Fruit fly (Drosophila melanogaster) whole organism, embryonic: ENCODE measurements around the gene CG34242.

Source experiments
- Atf3 ChIP-seq: fragments of 200-800 bp; sonication (Bioruptor generic); optimal IDR thresholded peaks from 3 replicates; lab custom pipeline; 2016; ENCODE audit warnings: missing biosample characterization, missing genetic modification characterization
- CG11696 ChIP-seq: fragments of 200-800 bp; sonication (Bioruptor generic); IDR thresholded peaks from 2 replicates; pipeline ENCODE4 v1.3.6; 2022; ENCODE audit warnings: missing biosample characterization, missing genetic modification characterization
- CG14441 ChIP-seq: fragments of 200-800 bp; sonication (Bioruptor generic); IDR thresholded peaks from 2 replicates; pipeline ENCODE4 v1.3.6; 2022; ENCODE audit warnings: missing biosample characterization, missing genetic modification characterization
- CG14710 ChIP-seq: fragments of 200-800 bp; sonication (Bioruptor generic); optimal IDR thresholded peaks from 3 replicates; lab custom pipeline; 2019; ENCODE audit warnings: missing biosample characterization, mild to moderate bottlenecking, missing genetic modification characterization, moderate library complexity
- CG17328 ChIP-seq: fragments of 200-800 bp; sonication (Bioruptor generic); IDR thresholded peaks from 2 replicates; pipeline ENCODE4 v1.3.6; 2022; ENCODE audit warnings: missing biosample characterization, missing genetic modification characterization
- CG17359 ChIP-seq: fragments of 200-800 bp; sonication (Bioruptor generic); optimal IDR thresholded peaks from 3 replicates; lab custom pipeline; 2018; ENCODE audit warnings: missing biosample characterization, mild to moderate bottlenecking, missing genetic modification characterization, moderate library complexity
- CG17385 ChIP-seq: fragments of 200-800 bp; sonication (Bioruptor generic); optimal IDR thresholded peaks from 3 replicates; lab custom pipeline; 2018; ENCODE audit warnings: missing biosample characterization, mild to moderate bottlenecking, missing genetic modification characterization
- CG2116 ChIP-seq: fragments of 200-800 bp; sonication (Bioruptor generic); optimal IDR thresholded peaks from 3 replicates; lab custom pipeline; 2018; ENCODE audit warnings: missing biosample characterization, mild to moderate bottlenecking, missing genetic modification characterization
- CG2712 ChIP-seq: fragments of 200-800 bp; optimal IDR thresholded peaks from 3 replicates; lab custom pipeline; 2019; ENCODE audit warnings: missing biosample characterization, mild to moderate bottlenecking, missing genetic modification characterization, moderate library complexity
- CG3065 ChIP-seq: fragments of 200-800 bp; sonication (Bioruptor generic); optimal IDR thresholded peaks from 2 replicates; lab custom pipeline; 2016; ENCODE audit warnings: missing biosample characterization, missing genetic modification characterization
- CG32772 ChIP-seq: fragments of 200-800 bp; sonication (Bioruptor generic); IDR thresholded peaks from 2 replicates; pipeline ENCODE4 v1.3.6; 2022; ENCODE audit warnings: missing biosample characterization, missing genetic modification characterization
- CG4360 ChIP-seq: fragments of 200-800 bp; sonication (Bioruptor generic); IDR thresholded peaks from 2 replicates; pipeline ENCODE4 v1.3.6; 2022; ENCODE audit warnings: missing biosample characterization, missing genetic modification characterization
- CG4404 ChIP-seq: fragments of 200-800 bp; sonication (Bioruptor generic); IDR thresholded peaks from 2 replicates; pipeline ENCODE4 v1.3.6; 2022; ENCODE audit warnings: missing biosample characterization, missing genetic modification characterization
- CG6813 ChIP-seq: fragments of 200-800 bp; sonication (Bioruptor generic); optimal IDR thresholded peaks from 2 replicates; lab custom pipeline; 2017; ENCODE audit warnings: missing biosample characterization, missing genetic modification characterization, mild to moderate bottlenecking, moderate library complexity, missing genetic modification reagents
- CG7372 ChIP-seq: fragments of 200-800 bp; sonication (Bioruptor generic); IDR thresholded peaks from 2 replicates; pipeline ENCODE4 v1.3.6; 2022; ENCODE audit warnings: missing biosample characterization, missing genetic modification characterization
- CG8281 ChIP-seq: fragments of 200-800 bp; sonication (Bioruptor generic); optimal IDR thresholded peaks from 2 replicates; lab custom pipeline; 2018; ENCODE audit warnings: missing biosample characterization, mild to moderate bottlenecking, missing genetic modification characterization, moderate library complexity
- CG8765 ChIP-seq: fragments of 200-800 bp; sonication (Bioruptor generic); IDR thresholded peaks from 2 replicates; pipeline ENCODE4 v1.3.6; 2022; ENCODE audit warnings: missing biosample characterization, missing genetic modification characterization
- CG9817 ChIP-seq: fragments of 200-800 bp; sonication (Bioruptor generic); optimal IDR thresholded peaks from 2 replicates; lab custom pipeline; 2018; ENCODE audit warnings: missing biosample characterization, mild to moderate bottlenecking, missing genetic modification characterization, moderate library complexity
- CG9932 ChIP-seq: fragments of 200-800 bp; sonication (Bioruptor generic); IDR thresholded peaks from 2 replicates; pipeline ENCODE4 v1.3.6; 2022; ENCODE audit warnings: missing biosample characterization, missing genetic modification characterization
- Dek ChIP-seq: fragments of 200-800 bp; sonication (Bioruptor generic); optimal IDR thresholded peaks from 3 replicates; lab custom pipeline; 2019; ENCODE audit warnings: missing biosample characterization, mild to moderate bottlenecking, missing genetic modification characterization, moderate library complexity
- Dip2 ChIP-seq: fragments of 200-800 bp; sonication (Bioruptor generic); IDR thresholded peaks from 2 replicates; pipeline ENCODE4 v1.3.6; 2022; ENCODE audit warnings: missing biosample characterization, missing genetic modification characterization
- Ets65A ChIP-seq: fragments of 200-800 bp; sonication (Bioruptor generic); peaks from one replicate; lab custom pipeline; 2016; ENCODE audit warnings: missing biosample characterization, missing genetic modification characterization
- Gsc ChIP-seq: fragments of 200-800 bp; sonication (Bioruptor generic); IDR thresholded peaks from 2 replicates; pipeline ENCODE4 v1.3.6; 2022; ENCODE audit warnings: missing biosample characterization, missing genetic modification characterization
- Hey ChIP-seq: fragments of 200-800 bp; sonication (Bioruptor generic); optimal IDR thresholded peaks from 3 replicates; lab custom pipeline; 2018; ENCODE audit warnings: missing biosample characterization, mild to moderate bottlenecking, missing genetic modification characterization
- Med ChIP-seq: fragments of 200-800 bp; sonication (Bioruptor generic); peaks from one replicate; lab custom pipeline; 2016; ENCODE audit warnings: missing biosample characterization, missing genetic modification characterization, mild to moderate bottlenecking, inconsistent platforms, moderate library complexity
- NfI ChIP-seq: fragments of 200-800 bp; sonication (Bioruptor generic); optimal IDR thresholded peaks from 3 replicates; lab custom pipeline; 2018; ENCODE audit warnings: missing biosample characterization, mild to moderate bottlenecking, missing genetic modification characterization, moderate library complexity
- Optix ChIP-seq: fragments of 200-800 bp; sonication (Bioruptor generic); IDR thresholded peaks from 3 replicates; pipeline ENCODE4 v1.3.6; 2022; ENCODE audit warnings: missing biosample characterization, missing genetic modification characterization
- Ptx1 ChIP-seq: fragments of 200-800 bp; sonication (Bioruptor generic); IDR thresholded peaks from 2 replicates; pipeline ENCODE4 v1.3.6; 2022; ENCODE audit warnings: missing biosample characterization, missing genetic modification characterization
- Ssrp ChIP-seq: fragments of 200-800 bp; sonication (Bioruptor generic); optimal IDR thresholded peaks from 2 replicates; lab custom pipeline; 2018; ENCODE audit warnings: missing biosample characterization, mild to moderate bottlenecking, missing genetic modification characterization, moderate library complexity
- Xrp1 ChIP-seq: fragments of 200-800 bp; sonication (Bioruptor generic); IDR thresholded peaks from 2 replicates; pipeline ENCODE4 v1.3.6; 2022; ENCODE audit warnings: missing biosample characterization, missing genetic modification characterization
- ap ChIP-seq: fragments of 200-800 bp; sonication (Bioruptor generic); IDR thresholded peaks from 2 replicates; pipeline ENCODE4 v1.3.6; 2022; ENCODE audit warnings: missing biosample characterization, missing genetic modification characterization
- ato ChIP-seq: fragments of 200-800 bp; sonication (Bioruptor generic); IDR thresholded peaks from 2 replicates; pipeline ENCODE4 v1.3.6; 2022; ENCODE audit warnings: missing biosample characterization, missing genetic modification characterization; ENCODE audit not compliant: partially characterized antibody
- az2 ChIP-seq: fragments of 200-800 bp; sonication (Bioruptor generic); optimal IDR thresholded peaks from 3 replicates; lab custom pipeline; 2016; ENCODE audit warnings: missing biosample characterization, missing genetic modification characterization
- ci ChIP-seq: fragments of 200-800 bp; sonication (Bioruptor generic); IDR thresholded peaks from 3 replicates; pipeline ENCODE4 v1.3.6; 2022; ENCODE audit warnings: missing biosample characterization, missing genetic modification characterization
- dmrt99B ChIP-seq: fragments of 200-800 bp; sonication (Bioruptor generic); optimal IDR thresholded peaks from 2 replicates; lab custom pipeline; 2018; ENCODE audit warnings: missing biosample characterization, mild to moderate bottlenecking, missing genetic modification characterization, moderate library complexity
- gce ChIP-seq: fragments of 200-800 bp; sonication (Bioruptor generic); IDR thresholded peaks from 3 replicates; pipeline ENCODE4 v1.3.6; 2022; ENCODE audit warnings: missing biosample characterization, missing genetic modification characterization
- hkb ChIP-seq, 2 experiments: fragments of 200-800 bp in 1 of 2; fragments of >200 bp in 1 of 2; sonication (Bioruptor generic) in 1 of 2; IDR thresholded peaks in 1 of 2; optimal IDR thresholded peaks in 1 of 2; 2 replicates each; pipeline versions ENCODE4 v1.3.6 to Lab custom; 2017 to 2022; ENCODE audit warnings: missing biosample characterization in 1 of 2, missing genetic modification characterization in 1 of 2
- lbe ChIP-seq: fragments of 200-800 bp; sonication (Bioruptor generic); optimal IDR thresholded peaks from 2 replicates; lab custom pipeline; 2016; ENCODE audit warnings: missing biosample characterization, mild to moderate bottlenecking, missing genetic modification characterization
- mirr ChIP-seq: fragments of 200-800 bp; sonication (Bioruptor generic); optimal IDR thresholded peaks from 3 replicates; lab custom pipeline; 2018; ENCODE audit warnings: missing biosample characterization, mild to moderate bottlenecking, missing genetic modification characterization
- onecut ChIP-seq: fragments of 200-800 bp; sonication (Bioruptor generic); IDR thresholded peaks from 2 replicates; pipeline ENCODE4 v1.3.6; 2022; ENCODE audit warnings: missing biosample characterization, missing genetic modification characterization
- p53 ChIP-seq: fragments of 200-800 bp; sonication (Bioruptor generic); optimal IDR thresholded peaks from 2 replicates; lab custom pipeline; 2016; ENCODE audit warnings: missing biosample characterization, missing genetic modification characterization
- pan ChIP-seq, 4 experiments: fragments of >200 bp in 3 of 4; fragments of 200-800 bp in 1 of 4; sonication (Bioruptor generic) in 1 of 4; optimal IDR thresholded peaks in 3 of 4; IDR thresholded peaks in 1 of 4; 2 replicates each; pipeline versions ENCODE4 v1.3.6 to Lab custom; 2017 to 2022; ENCODE audit warnings: missing biosample characterization in 2 of 4, missing genetic modification characterization in 2 of 4, mixed read lengths in 1 of 4
- pb ChIP-seq: fragments of 200-800 bp; sonication (Bioruptor generic); optimal IDR thresholded peaks from 3 replicates; lab custom pipeline; 2016; ENCODE audit warnings: missing biosample characterization, missing genetic modification characterization
- phol ChIP-seq: fragments of 200-800 bp; sonication (Bioruptor generic); optimal IDR thresholded peaks from 3 replicates; lab custom pipeline; 2018; ENCODE audit warnings: missing biosample characterization, mild to moderate bottlenecking, missing genetic modification characterization, moderate library complexity
- row ChIP-seq: fragments of 200-800 bp; sonication (Bioruptor generic); IDR thresholded peaks from 3 replicates; pipeline ENCODE4 v1.3.6; 2022; ENCODE audit warnings: missing biosample characterization, missing genetic modification characterization
- sens ChIP-seq: fragments of 200-800 bp; sonication (Bioruptor generic); peaks from one replicate; lab custom pipeline; 2016; ENCODE audit warnings: missing biosample characterization, missing genetic modification characterization
- stwl ChIP-seq: fragments of 200-800 bp; sonication (Bioruptor generic); optimal IDR thresholded peaks from 3 replicates; lab custom pipeline; 2018; ENCODE audit warnings: missing biosample characterization, mild to moderate bottlenecking, missing genetic modification characterization, moderate library complexity
- vfl ChIP-seq: fragments of 200-800 bp; sonication (Bioruptor generic); optimal IDR thresholded peaks from 2 replicates; lab custom pipeline; 2016; ENCODE audit warnings: missing biosample characterization, missing genetic modification characterization
- z ChIP-seq: fragments of 200-800 bp; sonication (Bioruptor generic); IDR thresholded peaks from 3 replicates; pipeline ENCODE4 v1.3.6; 2022; ENCODE audit warnings: missing biosample characterization, missing genetic modification characterization

The CG34242 gene

DNA sequence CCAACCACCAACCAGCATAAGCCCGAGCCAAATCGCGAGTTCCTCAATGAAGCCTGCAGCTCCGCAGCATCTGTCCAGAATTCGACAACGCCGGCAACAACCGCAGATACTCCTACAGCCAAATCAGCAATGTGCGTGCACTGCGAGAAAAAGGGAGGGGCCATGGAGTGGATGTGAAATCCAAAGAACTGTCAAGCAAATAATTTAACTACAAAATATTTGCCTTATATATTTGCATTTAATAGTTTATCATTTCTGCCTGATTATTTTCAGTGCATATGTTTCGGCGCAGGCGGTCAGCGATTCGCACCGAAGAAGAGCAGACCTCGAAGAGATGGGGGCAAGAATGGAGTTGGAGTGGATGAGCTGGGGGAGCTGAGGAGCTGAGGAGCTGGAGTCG is 17.9 kb downstream of the CG34242 start (continued):
- peak; percentile 50; the same call in 1 of the 2 replicates for TF ChIP-seq CG17328 (GFP tag; lab: Robert Waterston, UW)
- TF ChIP-seq pan (optimal IDR thresholded peaks at IDR 0.05; lab: Kevin White, UChicago): no peak
- peak in 1 of 2 experiments; percentile 47 for TF ChIP-seq pan (GFP tag; optimal IDR thresholded peaks at IDR 0.05 in 1 of 2, IDR thresholded peaks at IDR 0.05 in 1 of 2)
- TF ChIP-seq ci (GFP tag; lab: Robert Waterston, UW): peak; percentile 67; the same call in 1 of the 3 replicates
- TF ChIP-seq Xrp1 (GFP tag; lab: Robert Waterston, UW): peak; percentile 42; the same call in 1 of the 2 replicates
- no peak for TF ChIP-seq CG17385 (GFP tag; lab: Kevin White, UChicago)
- peak; percentile 36; the same call in 1 of the 3 replicates for TF ChIP-seq Optix
- TF ChIP-seq lbe (GFP tag; lab: Kevin White, UChicago): peak; percentile 49
- peak; percentile 32 for TF ChIP-seq sens
- 0 out of 2 replicates have a peak, but pooled peaks have one; percentile 20 for TF ChIP-seq CG11696 (GFP tag; lab: Robert Waterston, UW)
- peak; percentile 73 for TF ChIP-seq Med
- TF ChIP-seq CG7372 (GFP tag; lab: Robert Waterston, UW): peak; percentile 8; the same call in 1 of the 2 replicates
- no peak for TF ChIP-seq hkb (optimal IDR thresholded peaks at IDR 0.05; lab: Kevin White, UChicago)
- TF ChIP-seq hkb (GFP tag; IDR thresholded peaks at IDR 0.05; lab: Robert Waterston, UW): peak; percentile 9; the same call in 1 of the 2 replicates
- TF ChIP-seq CG8765 (GFP tag; lab: Robert Waterston, UW): peak; percentile 45; the same call in 1 of the 2 replicates
- TF ChIP-seq ap (GFP tag; lab: Robert Waterston, UW): 0 out of 2 replicates have a peak, but pooled peaks have one; percentile 11
- peak; percentile 48; the same call in 1 of the 2 replicates for TF ChIP-seq CG14441
- peak; percentile 24; the same call in 1 of the 2 replicates for TF ChIP-seq Ptx1 (GFP tag; lab: Robert Waterston, UW)
- no peak for TF ChIP-seq onecut (GFP tag; lab: Robert Waterston, UW)
- peak; percentile 42; the same call in 1 of the 2 replicates for TF ChIP-seq CG32772 (GFP tag; lab: Robert Waterston, UW)
- 0 out of 3 replicates have a peak, but pooled peaks have one; percentile 4 for TF ChIP-seq z (GFP tag; lab: Robert Waterston, UW)
- 0 out of 2 replicates have a peak, but pooled peaks have one; percentile 36 for TF ChIP-seq CG4404 (GFP tag; lab: Robert Waterston, UW)
- TF ChIP-seq row (GFP tag; lab: Robert Waterston, UW): no peak
- TF ChIP-seq Ets65A (GFP tag; lab: Kevin White, UChicago): peak; percentile 53
- no peak for TF ChIP-seq stwl (tag; lab: Kevin White, UChicago)

DNA sequence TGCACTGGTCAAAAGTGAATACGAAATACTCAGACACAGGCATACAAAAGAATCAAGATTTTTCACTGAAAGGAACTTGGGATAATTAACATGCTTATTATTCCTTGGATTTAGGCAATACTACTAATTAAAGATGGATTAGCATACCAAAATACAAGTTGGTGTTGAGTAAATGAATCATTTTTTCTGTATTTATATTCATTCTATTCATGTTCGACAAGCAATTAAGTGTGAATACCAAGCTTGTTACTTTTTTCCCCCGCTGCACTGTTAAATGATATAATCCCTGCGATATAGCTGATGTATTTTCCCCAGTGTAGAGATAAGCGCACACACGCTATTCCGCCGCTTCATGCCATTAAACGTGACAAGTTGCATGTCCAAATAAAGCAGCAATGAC is 23.9 kb downstream of the CG34242 start:
- TF ChIP-seq gce (GFP tag; lab: Robert Waterston, UW) (no peak), phol (tag; lab: Kevin White, UChicago) (peak; percentile 15), CG4360 (GFP tag; lab: Robert Waterston, UW) (no peak), Gsc (GFP tag; lab: Robert Waterston, UW) (no peak), CG14710 (tag; lab: Kevin White, UChicago) (peak; percentile 1), sens (peak; percentile 41), ato (GFP tag; lab: Robert Waterston, UW) (no peak), pb (GFP tag; lab: Kevin White, UChicago) (no peak), dmrt99B (tag; lab: Kevin White, UChicago) (no peak), CG9817 (tag; lab: Kevin White, UChicago) (no peak), Ssrp (tag; lab: Kevin White, UChicago) (no peak), CG6813 (GFP tag; lab: Kevin White, UChicago) (no peak)

DNA sequence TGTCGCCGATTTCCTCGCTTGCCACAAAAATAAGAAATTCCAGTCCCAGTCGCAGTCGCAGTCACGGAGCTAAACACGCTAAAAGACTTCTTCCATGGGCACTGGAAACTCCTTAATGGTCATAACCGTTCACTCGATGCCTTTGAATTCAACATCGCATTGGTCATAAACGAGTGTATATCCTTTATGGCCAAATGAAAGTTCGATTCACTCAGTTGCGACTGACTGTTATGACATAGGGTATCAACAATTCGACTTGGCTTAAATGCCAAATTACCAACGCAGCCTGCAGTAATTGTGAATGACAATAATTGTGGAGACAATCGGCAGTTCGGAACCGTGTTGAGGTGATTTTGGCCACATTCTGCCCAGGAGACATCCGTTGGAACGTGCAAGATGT is 25.5 kb downstream of the CG34242 start:
- TF ChIP-seq mirr (GFP tag; lab: Kevin White, UChicago): no peak
- TF ChIP-seq Dip2: no peak
- no peak for TF ChIP-seq CG2116 (GFP tag; lab: Kevin White, UChicago)
- TF ChIP-seq CG3065 (GFP tag; lab: Kevin White, UChicago): no peak
- no peak for TF ChIP-seq NfI (GFP tag; lab: Kevin White, UChicago)
- no peak for TF ChIP-seq CG9932 (GFP tag; lab: Robert Waterston, UW)
- TF ChIP-seq Dek (tag; lab: Kevin White, UChicago): no peak
- no peak for TF ChIP-seq vfl
- TF ChIP-seq CG2712 (tag; lab: Kevin White, UChicago): no peak
- TF ChIP-seq Atf3 (GFP tag; lab: Kevin White, UChicago): no peak
- no peak for TF ChIP-seq p53 (GFP tag; lab: Kevin White, UChicago)
- TF ChIP-seq CG17359 (tag; lab: Kevin White, UChicago): no peak
- no peak for TF ChIP-seq CG8281 (tag; lab: Kevin White, UChicago)
- no peak for TF ChIP-seq Hey (tag; lab: Kevin White, UChicago)
- TF ChIP-seq az2: no peak
